Worm (Caenorhabditis elegans): ENCODE results near the gene srh-56.

- TF ChIP-seq mdl-1 (tag; optimal IDR thresholded peaks at IDR 0.05) (no peak), unc-62 (GFP tag; optimal IDR thresholded peaks at IDR 0.05) (no peak), snpc-4 (tag; optimal IDR thresholded peaks at IDR 0.05) (no peak), ztf-4 (tag; optimal IDR thresholded peaks at IDR 0.05) (no peak), nhr-237 (tag; optimal IDR thresholded peaks at IDR 0.05) (no peak), fos-1 (tag; optimal IDR thresholded peaks at IDR 0.05) (no peak)
These were observed 9.1 kb downstream of the srh-56 start, which contains the start of gene R05D8.11 for ce11 chrV:2780786-2781185.

Measured in whole organism, L2 larva.